Fruit fly (Drosophila melanogaster): ENCODE results near the gene Sirt2.
A peak's percentile ranks its signal among the peaks of the same experiment; 100 is the strongest.

Gene Sirt2

DNA sequence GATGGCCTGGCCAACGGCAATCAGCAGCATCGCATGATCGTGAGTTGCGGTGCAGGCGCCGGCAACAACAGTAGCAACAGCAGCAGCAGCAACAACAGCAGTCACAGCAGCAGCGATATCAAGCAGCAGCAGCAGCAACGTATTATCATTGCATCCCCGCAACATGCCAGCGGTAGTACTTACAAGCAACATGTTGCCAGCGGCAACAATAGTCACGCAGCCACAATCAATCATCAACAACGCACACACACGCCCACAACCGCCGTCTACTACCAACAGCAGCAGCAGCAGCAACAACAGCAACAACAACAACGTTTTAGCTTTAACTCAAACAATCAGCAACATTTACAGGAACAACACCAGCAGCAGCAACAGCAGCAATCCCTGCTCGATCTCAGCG, 39.7 kb upstream of the Sirt2 start:
- TF ChIP-seq Dfd (GFP tag; optimal IDR thresholded peaks at IDR 0.05) (peak; percentile 96), pan (optimal IDR thresholded peaks at IDR 0.05) (no peak)

DNA sequence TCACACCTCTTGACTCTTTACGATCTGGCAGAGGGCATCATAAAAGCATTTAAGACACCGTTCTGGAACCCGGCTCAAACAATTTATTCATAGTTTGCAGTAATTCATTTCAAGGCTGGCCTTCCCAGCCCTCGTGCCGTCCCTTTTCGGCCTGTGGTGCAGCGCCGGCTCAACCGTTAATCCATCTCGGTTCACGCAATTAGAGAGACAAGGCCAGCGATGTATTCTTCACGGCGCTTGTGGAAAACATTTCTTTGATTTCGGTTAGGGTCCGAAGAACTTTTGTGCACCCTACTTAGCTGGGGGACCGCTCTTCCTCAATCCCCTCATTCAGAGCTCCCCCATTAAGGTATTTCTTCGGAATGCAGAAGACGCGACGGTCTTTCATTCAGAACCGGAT, 37.2 kb upstream of the Sirt2 start:
- no peak for TF ChIP-seq dmrt93B (GFP tag; optimal IDR thresholded peaks at IDR 0.05)
- TF ChIP-seq Abd-B (GFP tag; optimal IDR thresholded peaks at IDR 0.05) = no peak
- no peak for TF ChIP-seq Jra (GFP tag; optimal IDR thresholded peaks at IDR 0.05)
- TF ChIP-seq Vsx2 (GFP tag; optimal IDR thresholded peaks at IDR 0.05; ENCODE audit: partially characterized antibody) = no peak
- no peak for TF ChIP-seq Mio (GFP tag; optimal IDR thresholded peaks at IDR 0.05)
- TF ChIP-seq lola (GFP tag; optimal IDR thresholded peaks at IDR 0.05) = no peak
- no peak for TF ChIP-seq Rel (GFP tag; optimal IDR thresholded peaks at IDR 0.05)
- TF ChIP-seq Rel (tag; optimal IDR thresholded peaks at IDR 0.05) = no peak
- TF ChIP-seq HLH106 (tag; optimal IDR thresholded peaks at IDR 0.05) = no peak
- no peak for TF ChIP-seq brk (GFP tag; optimal IDR thresholded peaks at IDR 0.05)
- TF ChIP-seq br (GFP tag; optimal IDR thresholded peaks at IDR 0.05) = no peak
- no peak for TF ChIP-seq tai (GFP tag; optimal IDR thresholded peaks at IDR 0.05)
- TF ChIP-seq sage (GFP tag; optimal IDR thresholded peaks at IDR 0.05) = no peak
- TF ChIP-seq usp (GFP tag; optimal IDR thresholded peaks at IDR 0.05) = no peak
- no peak for TF ChIP-seq ey (GFP tag; optimal IDR thresholded peaks at IDR 0.05)

DNA sequence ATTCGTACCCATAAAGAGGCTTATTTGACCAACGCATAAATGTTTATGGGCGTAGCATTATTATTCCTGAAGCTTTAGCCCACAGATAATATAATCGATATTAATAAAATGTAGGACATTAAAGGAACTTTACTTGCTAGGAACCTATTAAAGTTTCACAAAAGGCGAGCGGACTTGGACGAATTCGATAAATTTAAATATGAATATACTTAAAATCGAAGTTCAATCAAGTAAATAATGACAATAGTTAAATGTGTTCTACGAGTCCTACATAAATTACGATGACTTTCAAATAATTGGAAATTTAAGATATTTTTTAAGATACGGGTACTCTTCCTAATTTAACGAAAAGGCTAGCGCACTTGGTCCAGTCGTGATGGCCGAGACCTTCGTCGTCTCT, 36.7 kb upstream of the Sirt2 start:
- no peak for TF ChIP-seq Dfd (GFP tag; optimal IDR thresholded peaks at IDR 0.05)
- TF ChIP-seq dl (GFP tag; optimal IDR thresholded peaks at IDR 0.05; ENCODE audit: insufficient read depth in 1 of 2, partially characterized antibody in 2 of 2) = no peak
- TF ChIP-seq Myc (optimal IDR thresholded peaks at IDR 0.05) = no peak
- peak; percentile 11 for TF ChIP-seq Jra (GFP tag; optimal IDR thresholded peaks at IDR 0.05)
- peak; percentile 13 for TF ChIP-seq OdsH (GFP tag; optimal IDR thresholded peaks at IDR 0.05)
- TF ChIP-seq HLH106 (tag; optimal IDR thresholded peaks at IDR 0.05) = no peak
- no peak for TF ChIP-seq Rel (GFP tag; optimal IDR thresholded peaks at IDR 0.05)
- TF ChIP-seq Rel (tag; optimal IDR thresholded peaks at IDR 0.05) = no peak
- TF ChIP-seq br (GFP tag; optimal IDR thresholded peaks at IDR 0.05) = no peak
- TF ChIP-seq Hnf4 (GFP tag; optimal IDR thresholded peaks at IDR 0.05) = no peak
- peak; percentile 22 for TF ChIP-seq fru (GFP tag; optimal IDR thresholded peaks at IDR 0.05)
- TF ChIP-seq foxo (GFP tag; optimal IDR thresholded peaks at IDR 0.05) = peak in 1 of 2 experiments; percentile 18
- no peak for TF ChIP-seq Dif (GFP tag; optimal IDR thresholded peaks at IDR 0.05; ENCODE audit: partially characterized antibody)
- no peak for TF ChIP-seq sage (GFP tag; optimal IDR thresholded peaks at IDR 0.05)

DNA sequence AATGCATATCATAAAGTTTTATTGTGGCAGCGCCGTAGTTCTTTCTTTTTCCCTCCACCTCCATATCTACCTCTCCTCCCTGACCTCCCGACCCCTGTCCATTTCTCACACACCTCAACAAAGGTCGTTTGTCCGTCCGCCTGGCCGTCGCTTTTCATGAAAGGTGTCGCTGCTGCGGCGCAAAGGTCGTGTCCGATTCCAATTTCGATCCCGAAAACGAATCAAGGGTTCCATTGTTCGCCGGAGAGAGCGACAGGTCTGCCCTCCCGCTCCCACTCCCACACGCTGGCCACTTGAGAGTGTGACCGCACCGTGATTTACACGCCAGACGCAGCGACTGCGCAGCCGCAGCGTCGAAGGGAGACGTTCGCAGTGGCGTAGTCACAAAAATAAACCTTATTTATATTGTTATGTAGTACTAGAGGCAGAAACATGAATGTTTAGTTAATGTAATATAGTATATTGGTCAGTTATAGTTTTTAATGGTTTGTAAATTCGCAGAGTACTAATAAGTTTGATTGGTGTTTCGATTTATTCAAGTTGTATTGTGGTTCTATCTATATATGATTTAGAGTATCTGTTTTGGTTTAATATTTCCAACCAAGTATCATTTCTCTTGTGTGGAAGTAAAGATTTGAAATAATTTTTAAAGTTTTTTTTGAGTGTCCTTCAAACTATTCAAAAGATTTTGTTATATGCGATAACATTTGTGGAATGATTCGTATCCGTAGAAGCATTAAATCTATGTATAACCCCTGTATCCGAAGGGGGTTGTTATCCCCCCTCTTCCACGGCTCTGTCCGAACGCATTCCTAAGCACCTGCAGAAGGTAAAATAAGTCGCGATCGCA, 36.0 kb upstream of the Sirt2 start:
- TF ChIP-seq GATAd (GFP tag; optimal IDR thresholded peaks at IDR 0.05) (no peak), dsf (GFP tag; optimal IDR thresholded peaks at IDR 0.05; ENCODE audit: borderline replicate concordance) (no peak), CrebA (GFP tag; optimal IDR thresholded peaks at IDR 0.05; ENCODE audit: borderline replicate concordance) (no peak), psq (GFP tag; optimal IDR thresholded peaks at IDR 0.05) (no peak), fru (GFP tag; optimal IDR thresholded peaks at IDR 0.05) (peak; percentile 87), Dfd (GFP tag; optimal IDR thresholded peaks at IDR 0.05) (no peak), jim (GFP tag; optimal IDR thresholded peaks at IDR 0.05) (no peak), foxo (GFP tag; optimal IDR thresholded peaks at IDR 0.05) (peak in 1 of 2 experiments; percentile 85), tai (GFP tag; optimal IDR thresholded peaks at IDR 0.05) (no peak), Hnf4 (GFP tag; optimal IDR thresholded peaks at IDR 0.05) (no peak), N (GFP tag; optimal IDR thresholded peaks at IDR 0.05) (no peak), pan (optimal IDR thresholded peaks at IDR 0.05) (no peak), Hr78 (GFP tag; optimal IDR thresholded peaks at IDR 0.05) (no peak), Hr83 (GFP tag; optimal IDR thresholded peaks at IDR 0.05; ENCODE audit: poor library complexity, severe bottlenecking) (no peak), sage (GFP tag; optimal IDR thresholded peaks at IDR 0.05) (no peak), h (GFP tag; optimal IDR thresholded peaks at IDR 0.05) (peak; percentile 75), Mio (GFP tag; optimal IDR thresholded peaks at IDR 0.05) (no peak), lola (GFP tag; optimal IDR thresholded peaks at IDR 0.05) (no peak), Sp1 (GFP tag; optimal IDR thresholded peaks at IDR 0.05) (peak; percentile 81), OdsH (GFP tag; optimal IDR thresholded peaks at IDR 0.05) (peak; percentile 76), br (GFP tag; optimal IDR thresholded peaks at IDR 0.05) (peak; percentile 77), Rel (GFP tag; optimal IDR thresholded peaks at IDR 0.05) (no peak), Rel (tag; optimal IDR thresholded peaks at IDR 0.05) (no peak), Myc (optimal IDR thresholded peaks at IDR 0.05) (no peak), brk (GFP tag; optimal IDR thresholded peaks at IDR 0.05) (no peak), woc (GFP tag; optimal IDR thresholded peaks at IDR 0.05) (peak; percentile 79), ey (GFP tag; optimal IDR thresholded peaks at IDR 0.05) (peak; percentile 83), Abd-B (GFP tag; optimal IDR thresholded peaks at IDR 0.05) (no peak), dmrt93B (GFP tag; optimal IDR thresholded peaks at IDR 0.05) (peak; percentile 74), HLH106 (tag; optimal IDR thresholded peaks at IDR 0.05) (peak; percentile 76), dl (GFP tag; optimal IDR thresholded peaks at IDR 0.05; ENCODE audit: insufficient read depth in 1 of 2, partially characterized antibody in 2 of 2) (no peak), Dif (GFP tag; optimal IDR thresholded peaks at IDR 0.05; ENCODE audit: partially characterized antibody) (no peak), rgr (GFP tag; optimal IDR thresholded peaks at IDR 0.05) (no peak), CG32264 (GFP tag; optimal IDR thresholded peaks at IDR 0.05) (no peak), Jra (GFP tag; optimal IDR thresholded peaks at IDR 0.05) (peak; percentile 25), CG9705 (GFP tag; optimal IDR thresholded peaks at IDR 0.05) (peak; percentile 22), sv (GFP tag; optimal IDR thresholded peaks at IDR 0.05) (peak; percentile 18)

Data from whole organism, wandering third instar larva.